Fruit fly (Drosophila melanogaster) whole organism, embryonic: ENCODE data around the gene CG34008.
A peak's percentile ranks its signal among the peaks of the same experiment; 100 is the strongest.

Experiments
- BEAF-32 ChIP-seq: fragments of 200-800 bp; sonication (Bioruptor generic); optimal IDR thresholded peaks from 3 replicates; lab custom pipeline; 2017; ENCODE audit warnings: missing biosample characterization, missing genetic modification characterization, mild to moderate bottlenecking, moderate library complexity, missing genetic modification reagents
- Bgb ChIP-seq: fragments of 200-800 bp; sonication (Bioruptor generic); IDR thresholded peaks from 2 replicates; pipeline ENCODE4 v1.3.6; 2022; ENCODE audit warnings: missing biosample characterization, missing genetic modification characterization; ENCODE audit not compliant: partially characterized antibody
- CG11398 ChIP-seq: fragments of 200-800 bp; sonication (Bioruptor generic); optimal IDR thresholded peaks from 2 replicates; lab custom pipeline; 2016; ENCODE audit warnings: missing biosample characterization, missing genetic modification characterization
- CG12155 ChIP-seq: fragments of 200-800 bp; sonication (Bioruptor generic); optimal IDR thresholded peaks from 3 replicates; lab custom pipeline; 2016; ENCODE audit warnings: missing biosample characterization, missing genetic modification characterization
- CG13424 ChIP-seq: fragments of 200-800 bp; sonication (Bioruptor generic); optimal IDR thresholded peaks from 2 replicates; lab custom pipeline; 2019; ENCODE audit warnings: missing biosample characterization, mild to moderate bottlenecking, missing genetic modification characterization, moderate library complexity
- CG14860 ChIP-seq: fragments of 200-800 bp; sonication (Bioruptor generic); IDR thresholded peaks from 3 replicates; pipeline ENCODE4 v1.3.6; 2022; ENCODE audit warnings: missing biosample characterization, missing genetic modification characterization; ENCODE audit not compliant: partially characterized antibody
- CG14965 ChIP-seq: fragments of 200-800 bp; sonication (Bioruptor generic); optimal IDR thresholded peaks from 2 replicates; lab custom pipeline; 2016; ENCODE audit warnings: missing biosample characterization, missing genetic modification characterization, borderline replicate concordance
- CG15479 ChIP-seq: fragments of 200-800 bp; sonication (Bioruptor generic); optimal IDR thresholded peaks from 3 replicates; lab custom pipeline; 2019; ENCODE audit warnings: missing biosample characterization, mild to moderate bottlenecking, missing genetic modification characterization, moderate library complexity
- CG16815 ChIP-seq: fragments of 200-800 bp; sonication (Bioruptor generic); optimal IDR thresholded peaks from 3 replicates; lab custom pipeline; 2017; ENCODE audit warnings: missing biosample characterization, mild to moderate bottlenecking, missing genetic modification characterization
- CG17568 ChIP-seq: fragments of 200-800 bp; sonication (Bioruptor generic); optimal IDR thresholded peaks from 2 replicates; lab custom pipeline; 2018; ENCODE audit warnings: missing biosample characterization, mild to moderate bottlenecking, missing genetic modification characterization, moderate library complexity
- CG2116 ChIP-seq: fragments of 200-800 bp; sonication (Bioruptor generic); optimal IDR thresholded peaks from 3 replicates; lab custom pipeline; 2018; ENCODE audit warnings: missing biosample characterization, mild to moderate bottlenecking, missing genetic modification characterization
- CG32532 ChIP-seq: fragments of 200-800 bp; sonication (Bioruptor generic); IDR thresholded peaks from 2 replicates; pipeline ENCODE4 v1.3.6; 2022; ENCODE audit warnings: missing biosample characterization, missing genetic modification characterization
- CG4282 ChIP-seq: fragments of 200-800 bp; sonication (Bioruptor generic); optimal IDR thresholded peaks from 2 replicates; lab custom pipeline; 2016; ENCODE audit warnings: missing biosample characterization, missing genetic modification characterization
- CG4820 ChIP-seq: fragments of 200-800 bp; sonication (Bioruptor generic); optimal IDR thresholded peaks from 3 replicates; lab custom pipeline; 2016; ENCODE audit warnings: missing biosample characterization, missing genetic modification characterization
- CG6854 ChIP-seq: fragments of 200-800 bp; sonication (Bioruptor generic); optimal IDR thresholded peaks from 3 replicates; lab custom pipeline; 2017; ENCODE audit warnings: missing biosample characterization, mild to moderate bottlenecking, missing genetic modification characterization
- CG7357 ChIP-seq: fragments of 200-800 bp; sonication (Bioruptor generic); IDR thresholded peaks from 3 replicates; pipeline ENCODE4 v1.3.6; 2022; ENCODE audit warnings: missing biosample characterization, missing genetic modification characterization
- Dek ChIP-seq: fragments of 200-800 bp; sonication (Bioruptor generic); optimal IDR thresholded peaks from 3 replicates; lab custom pipeline; 2019; ENCODE audit warnings: missing biosample characterization, mild to moderate bottlenecking, missing genetic modification characterization, moderate library complexity
- Dip2 ChIP-seq: fragments of 200-800 bp; sonication (Bioruptor generic); IDR thresholded peaks from 2 replicates; pipeline ENCODE4 v1.3.6; 2022; ENCODE audit warnings: missing biosample characterization, missing genetic modification characterization
- Dp ChIP-seq: fragments of 200-800 bp; sonication (Bioruptor generic); optimal IDR thresholded peaks from 2 replicates; lab custom pipeline; 2018; ENCODE audit warnings: missing biosample characterization, mild to moderate bottlenecking, missing genetic modification characterization, moderate library complexity
- Eip74EF ChIP-seq, 2 experiments: fragments of 200-800 bp in 1 of 2; fragments of >200 bp in 1 of 2; sonication (Bioruptor generic) in 1 of 2; optimal IDR thresholded peaks; 2 replicates each; lab custom pipeline; 2017 to 2019; ENCODE audit warnings: missing biosample characterization in 2 of 2, missing genetic modification characterization in 2 of 2, mild to moderate bottlenecking in 1 of 2, moderate library complexity in 1 of 2
- Ets97D ChIP-seq: fragments of 200-800 bp; sonication (Bioruptor generic); optimal IDR thresholded peaks from 3 replicates; lab custom pipeline; 2016; ENCODE audit warnings: missing biosample characterization, missing genetic modification characterization
- Gsc ChIP-seq: fragments of 200-800 bp; sonication (Bioruptor generic); IDR thresholded peaks from 2 replicates; pipeline ENCODE4 v1.3.6; 2022; ENCODE audit warnings: missing biosample characterization, missing genetic modification characterization
- Gug ChIP-seq: fragments of 200-800 bp; sonication (Bioruptor generic); IDR thresholded peaks from 4 replicates; pipeline ENCODE4 v1.3.6; 2022; ENCODE audit warnings: missing biosample characterization, missing genetic modification characterization
- HLH3B ChIP-seq: fragments of 200-800 bp; sonication (Bioruptor generic); IDR thresholded peaks from 2 replicates; pipeline ENCODE4 v1.3.6; 2022; ENCODE audit warnings: missing biosample characterization, missing genetic modification characterization
- Lpt ChIP-seq: fragments of >200 bp; optimal IDR thresholded peaks from 2 replicates; lab custom pipeline; 2018; ENCODE audit warnings: missing biosample characterization, missing genetic modification characterization
- Med ChIP-seq: fragments of 200-800 bp; sonication (Bioruptor generic); peaks from one replicate; lab custom pipeline; 2016; ENCODE audit warnings: missing biosample characterization, missing genetic modification characterization, mild to moderate bottlenecking, inconsistent platforms, moderate library complexity
- Sin3A ChIP-seq: fragments of >200 bp; optimal IDR thresholded peaks from 2 replicates; lab custom pipeline; 2018
- Six4 ChIP-seq: fragments of 200-800 bp; sonication (Bioruptor generic); optimal IDR thresholded peaks from 2 replicates; lab custom pipeline; 2016; ENCODE audit warnings: missing biosample characterization, missing genetic modification characterization
- Spps ChIP-seq: fragments of 200-800 bp; sonication (Bioruptor generic); optimal IDR thresholded peaks from 2 replicates; lab custom pipeline; 2018; ENCODE audit warnings: missing biosample characterization, mild to moderate bottlenecking, missing genetic modification characterization
- bigmax ChIP-seq: fragments of 200-800 bp; sonication (Bioruptor generic); optimal IDR thresholded peaks from 2 replicates; lab custom pipeline; 2018; ENCODE audit warnings: missing biosample characterization, mild to moderate bottlenecking, missing genetic modification characterization
- crol ChIP-seq: fragments of 200-800 bp; sonication (Bioruptor generic); IDR thresholded peaks from 2 replicates; pipeline ENCODE4 v1.3.6; 2022; ENCODE audit warnings: missing biosample characterization, missing genetic modification characterization
- dm ChIP-seq: fragments of 200-800 bp; sonication (Bioruptor generic); optimal IDR thresholded peaks from 3 replicates; lab custom pipeline; 2016; ENCODE audit warnings: missing biosample characterization, missing genetic modification characterization
- fd102C ChIP-seq: fragments of 200-800 bp; sonication (Bioruptor generic); optimal IDR thresholded peaks from 2 replicates; lab custom pipeline; 2018; ENCODE audit warnings: missing biosample characterization, mild to moderate bottlenecking, missing genetic modification characterization, moderate library complexity
- fd3F ChIP-seq: fragments of 200-800 bp; sonication (Bioruptor generic); optimal IDR thresholded peaks from 2 replicates; lab custom pipeline; 2018; ENCODE audit warnings: missing biosample characterization, mild to moderate bottlenecking, missing genetic modification characterization, moderate library complexity
- jing ChIP-seq: fragments of 200-800 bp; sonication (Bioruptor generic); optimal IDR thresholded peaks from 2 replicates; lab custom pipeline; 2018; ENCODE audit warnings: missing biosample characterization, mild to moderate bottlenecking, missing genetic modification characterization
- ken ChIP-seq: fragments of 200-800 bp; sonication (Bioruptor generic); IDR thresholded peaks from 3 replicates; pipeline ENCODE4 v1.3.6; 2022; ENCODE audit warnings: missing biosample characterization, missing genetic modification characterization
- lov ChIP-seq, 2 experiments: fragments of 200-800 bp in 1 of 2; fragments of >200 bp in 1 of 2; sonication (Bioruptor generic) in 1 of 2; IDR thresholded peaks in 1 of 2; optimal IDR thresholded peaks in 1 of 2; 2 replicates in 1 of 2; 3 replicates in 1 of 2; pipeline versions ENCODE4 v1.3.6 to Lab custom; 2017 to 2022; ENCODE audit warnings: missing biosample characterization in 1 of 2, missing genetic modification characterization in 1 of 2
- nerfin-1 ChIP-seq: fragments of 200-800 bp; sonication (Bioruptor generic); optimal IDR thresholded peaks from 3 replicates; lab custom pipeline; 2019; ENCODE audit warnings: missing biosample characterization, mild to moderate bottlenecking, missing genetic modification characterization, moderate library complexity
- odd ChIP-seq: fragments of 200-800 bp; sonication (Bioruptor generic); optimal IDR thresholded peaks from 2 replicates; lab custom pipeline; 2017; ENCODE audit warnings: missing biosample characterization, mild to moderate bottlenecking, missing genetic modification characterization
- pho ChIP-seq: fragments of 200-800 bp; sonication (Bioruptor generic); optimal IDR thresholded peaks from 2 replicates; lab custom pipeline; 2016; ENCODE audit warnings: missing biosample characterization, missing genetic modification characterization
- pros ChIP-seq: fragments of 200-800 bp; sonication (Bioruptor generic); optimal IDR thresholded peaks from 3 replicates; lab custom pipeline; 2019; ENCODE audit warnings: missing biosample characterization, mild to moderate bottlenecking, missing genetic modification characterization, moderate library complexity
- scrt ChIP-seq: fragments of 200-800 bp; sonication (Bioruptor generic); optimal IDR thresholded peaks from 2 replicates; lab custom pipeline; 2018; ENCODE audit warnings: missing biosample characterization, mild to moderate bottlenecking, missing genetic modification characterization, moderate library complexity
- sens ChIP-seq: fragments of 200-800 bp; sonication (Bioruptor generic); peaks from one replicate; lab custom pipeline; 2016; ENCODE audit warnings: missing biosample characterization, missing genetic modification characterization
- seq ChIP-seq: fragments of 200-800 bp; sonication (Bioruptor generic); IDR thresholded peaks from 2 replicates; pipeline ENCODE4 v1.3.6; 2022; ENCODE audit warnings: missing biosample characterization, missing genetic modification characterization
- sna ChIP-seq: fragments of 200-800 bp; sonication (Bioruptor generic); IDR thresholded peaks from 2 replicates; pipeline ENCODE4 v1.3.6; 2022; ENCODE audit warnings: missing biosample characterization, missing genetic modification characterization; ENCODE audit not compliant: partially characterized antibody
- tin ChIP-seq: fragments of 200-800 bp; sonication (Bioruptor generic); optimal IDR thresholded peaks from 3 replicates; lab custom pipeline; 2016; ENCODE audit warnings: missing biosample characterization, missing genetic modification characterization
- toy ChIP-seq: fragments of 200-800 bp; sonication (Bioruptor generic); IDR thresholded peaks from 2 replicates; pipeline ENCODE4 v1.3.6; 2022; ENCODE audit warnings: missing biosample characterization, missing genetic modification characterization
- trh ChIP-seq: fragments of 200-800 bp; sonication (Bioruptor generic); optimal IDR thresholded peaks from 2 replicates; lab custom pipeline; 2016; ENCODE audit warnings: missing biosample characterization, missing genetic modification characterization
- unc-4 ChIP-seq: fragments of 200-800 bp; sonication (Bioruptor generic); IDR thresholded peaks from 2 replicates; pipeline ENCODE4 v1.3.6; 2022; ENCODE audit warnings: missing biosample characterization, missing genetic modification characterization; ENCODE audit not compliant: partially characterized antibody
- wdn ChIP-seq: fragments of 200-800 bp; sonication (Bioruptor generic); IDR thresholded peaks from 2 replicates; pipeline ENCODE4 v1.3.6; 2022; ENCODE audit warnings: missing biosample characterization, missing genetic modification characterization
- zen ChIP-seq: fragments of 200-800 bp; sonication (Bioruptor generic); optimal IDR thresholded peaks from 3 replicates; lab custom pipeline; 2018; ENCODE audit warnings: missing biosample characterization, mild to moderate bottlenecking, missing genetic modification characterization, moderate library complexity

Gene CG34008

DNA sequence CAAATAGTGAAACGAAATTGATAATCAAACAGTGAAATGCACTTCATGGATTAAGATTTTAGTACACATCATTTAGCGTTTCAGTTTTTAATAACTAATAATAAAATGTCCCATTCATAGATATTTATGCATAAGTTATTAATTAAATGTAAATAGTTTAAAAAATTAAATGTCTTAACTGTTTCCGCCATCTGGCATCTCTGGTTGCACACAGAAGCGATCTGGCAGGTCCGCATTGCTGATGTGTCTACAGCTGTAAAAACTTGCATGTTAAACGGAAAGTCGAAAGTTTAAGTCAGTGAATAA, 7.1 kb upstream of the CG34008 start, which contains the start of gene Srp72 (continued):
- TF ChIP-seq Gug (GFP tag; lab: Robert Waterston, UW) (peak; percentile 48; the same call in 1 of the 4 replicates), CG2116 (peak; percentile 18), lov (optimal IDR thresholded peaks at IDR 0.05; lab: Kevin White, UChicago) (no peak), lov (GFP tag; IDR thresholded peaks at IDR 0.05; lab: Robert Waterston, UW) (no peak), Med (peak; percentile 86), CG32532 (GFP tag; lab: Robert Waterston, UW) (peak; percentile 63; the same call in 1 of the 2 replicates), seq (GFP tag; lab: Robert Waterston, UW) (peak; percentile 38; the same call in 1 of the 2 replicates), crol (GFP tag; lab: Robert Waterston, UW) (no peak), CG16815 (GFP tag; lab: Kevin White, UChicago) (no peak), odd (no peak), CG4820 (GFP tag; lab: Kevin White, UChicago) (peak; percentile 17), Dip2 (no peak), jing (no peak), pho (no peak), dm (no peak), Gsc (GFP tag; lab: Robert Waterston, UW) (no peak), CG4282 (no peak), CG6854 (GFP tag; lab: Kevin White, UChicago) (no peak), tin (GFP tag; lab: Kevin White, UChicago) (peak; percentile 41), Six4 (GFP tag; lab: Kevin White, UChicago) (peak; percentile 20), pros (GFP tag; lab: Kevin White, UChicago) (no peak), trh (GFP tag; lab: Kevin White, UChicago) (no peak), unc-4 (GFP tag; lab: Robert Waterston, UW) (no peak), Lpt (GFP tag; lab: Kevin White, UChicago) (no peak), ken (GFP tag; lab: Robert Waterston, UW) (peak; percentile 62), HLH3B (GFP tag; lab: Robert Waterston, UW) (peak; percentile 51; the same call in 1 of the 2 replicates), CG13424 (tag; lab: Kevin White, UChicago) (peak; percentile 55), bigmax (no peak), Spps (tag; lab: Kevin White, UChicago) (peak; percentile 9), CG15479 (no peak), Sin3A (peak; percentile 46), CG7357 (GFP tag; lab: Robert Waterston, UW) (peak; percentile 14; the same call in 1 of the 3 replicates), sna (no peak; the same call in 1 of the 2 replicates), CG12155 (peak; percentile 51), Dp (peak; percentile 10), fd3F (GFP tag; lab: Kevin White, UChicago) (no peak), CG17568 (GFP tag; lab: Kevin White, UChicago) (no peak), toy (GFP tag; lab: Robert Waterston, UW) (no peak), BEAF-32 (GFP tag; lab: Kevin White, UChicago) (peak; percentile 44), CG14965 (no peak), CG14860 (GFP tag; lab: Robert Waterston, UW) (no peak), CG11398 (GFP tag; lab: Kevin White, UChicago) (no peak), sens (GFP tag; lab: Kevin White, UChicago) (peak; percentile 82), Bgb (GFP tag; lab: Robert Waterston, UW) (no peak), Eip74EF (GFP tag; optimal IDR thresholded peaks at IDR 0.05; lab: Kevin White, UChicago) (no peak), Ets97D (GFP tag; lab: Kevin White, UChicago) (no peak), nerfin-1 (tag; lab: Kevin White, UChicago) (no peak), Dek (peak; percentile 33), scrt (GFP tag; lab: Kevin White, UChicago) (no peak), wdn (GFP tag; lab: Robert Waterston, UW) (no peak), fd102C (GFP tag; lab: Kevin White, UChicago) (no peak), zen (tag; lab: Kevin White, UChicago) (peak; percentile 80)
